Worm (Caenorhabditis elegans): ENCODE measurements around the gene tag-77.

ce11 chrIV:8528345-8528744 lies 18.0 kb upstream of the tag-77 start:
- TF ChIP-seq hnd-1 (tag; optimal IDR thresholded peaks at IDR 0.05) (no peak), aly-1 (tag; optimal IDR thresholded peaks at IDR 0.05) (no peak), hmbx-1 (tag; optimal IDR thresholded peaks at IDR 0.05) (no peak), pes-1 (GFP tag; IDR thresholded peaks at IDR 0.05) (no peak), ama-1 (optimal IDR thresholded peaks at IDR 0.05) (no peak), ceh-13 (GFP tag; optimal IDR thresholded peaks at IDR 0.05) (no peak), F13C5.2 (tag; optimal IDR thresholded peaks at IDR 0.05) (no peak), flt-1 (GFP tag; IDR thresholded peaks at IDR 0.05) (no peak), tra-4 (tag; optimal IDR thresholded peaks at IDR 0.05) (no peak), B0310.2 (tag; optimal IDR thresholded peaks at IDR 0.05) (no peak), sea-1 (GFP tag; conservative IDR thresholded peaks at IDR 0.05) (no peak), tbx-11 (GFP tag; IDR thresholded peaks at IDR 0.05) (no peak)

All from whole organism, early embryonic.